Worm (Caenorhabditis elegans) whole organism, L3 larva: ENCODE measurements around the gene C05D11.8.
A peak's percentile ranks its signal among the peaks of the same experiment; 100 is the strongest.

Experiments
- R02D3.7 ChIP-seq: fragments of 150-350 bp; optimal IDR thresholded peaks from 2 replicates; lab custom pipeline; 2014; ENCODE audit warnings: missing biosample characterization, missing genetic modification characterization
- ama-1 ChIP-seq: fragments of 150-350 bp; optimal IDR thresholded peaks from 2 replicates; lab custom pipeline; 2018
- ceh-28 ChIP-seq: fragments of 150-350 bp; optimal IDR thresholded peaks from 2 replicates; lab custom pipeline; 2014; ENCODE audit warnings: missing biosample characterization, missing genetic modification reagents, missing genetic modification characterization
- ceh-82 ChIP-seq: fragments of 150-350 bp; optimal IDR thresholded peaks from 2 replicates; lab custom pipeline; 2014; ENCODE audit warnings: missing biosample characterization, missing genetic modification characterization
- daf-12 ChIP-seq: fragments of 150-350 bp; optimal IDR thresholded peaks from 2 replicates; lab custom pipeline; 2014; ENCODE audit warnings: missing biosample characterization, missing genetic modification reagents, missing genetic modification characterization
- egl-27 ChIP-seq: sonication (generic microtip); optimal IDR thresholded peaks from 4 replicates; lab custom pipeline; 2017; ENCODE audit warnings: missing biosample characterization, missing genetic modification reagents, missing genetic modification characterization
- egl-5 ChIP-seq: fragments of 150-350 bp; optimal IDR thresholded peaks from 2 replicates; lab custom pipeline; 2017; ENCODE audit warnings: missing biosample characterization, missing genetic modification reagents, missing genetic modification characterization, inconsistent platforms
- elt-2 ChIP-seq: sonication (generic microtip); optimal IDR thresholded peaks from 2 replicates; lab custom pipeline; 2016; ENCODE audit warnings: missing genetic modification reagents, mild to moderate bottlenecking, missing genetic modification characterization, missing compliant biosample characterization
- elt-3 ChIP-seq, 3 experiments: fragments of 150-350 bp in 1 of 3; sonication (generic microtip) in 2 of 3; optimal IDR thresholded peaks; 2 replicates in 2 of 3; 4 replicates in 1 of 3; lab custom pipeline; 2014 to 2017; ENCODE audit warnings: missing biosample characterization in 3 of 3, missing genetic modification characterization in 3 of 3
- eor-1 ChIP-seq, 2 experiments: fragments of 150-350 bp; optimal IDR thresholded peaks; 2 replicates each; lab custom pipeline; 2014 to 2018; ENCODE audit warnings: missing biosample characterization in 2 of 2, missing genetic modification characterization in 2 of 2
- fkh-10 ChIP-seq: sonication (generic microtip); optimal IDR thresholded peaks from 2 replicates; lab custom pipeline; 2017; ENCODE audit warnings: missing biosample characterization, missing genetic modification reagents, missing genetic modification characterization
- fos-1 ChIP-seq: fragments of 150-350 bp; optimal IDR thresholded peaks from 2 replicates; lab custom pipeline; 2014; ENCODE audit warnings: missing biosample characterization, missing genetic modification characterization
- hmg-11 ChIP-seq: sonication (generic microtip); optimal IDR thresholded peaks from 2 replicates; lab custom pipeline; 2016; ENCODE audit warnings: missing genetic modification characterization, missing compliant biosample characterization
- jun-1 ChIP-seq: fragments of 150-350 bp; optimal IDR thresholded peaks from 2 replicates; lab custom pipeline; 2014; ENCODE audit warnings: missing biosample characterization, missing genetic modification reagents, missing genetic modification characterization
- lin-15B ChIP-seq: fragments of 150-350 bp; optimal IDR thresholded peaks from 2 replicates; lab custom pipeline; 2014; ENCODE audit warnings: missing biosample characterization, missing genetic modification characterization
- lsy-12 ChIP-seq: sonication (generic microtip); optimal IDR thresholded peaks from 2 replicates; lab custom pipeline; 2016; ENCODE audit warnings: mild to moderate bottlenecking, missing genetic modification characterization, missing compliant biosample characterization
- mdl-1 ChIP-seq: fragments of 150-350 bp; optimal IDR thresholded peaks from 2 replicates; lab custom pipeline; 2014; ENCODE audit warnings: missing biosample characterization, missing genetic modification characterization
- mml-1 ChIP-seq: fragments of 150-350 bp; sonication (generic microtip); optimal IDR thresholded peaks from 3 replicates; lab custom pipeline; 2014; ENCODE audit warnings: missing biosample characterization, missing genetic modification characterization
- nfya-1 ChIP-seq: sonication (generic microtip); optimal IDR thresholded peaks from 2 replicates; lab custom pipeline; 2017; ENCODE audit warnings: missing genetic modification characterization, mild to moderate bottlenecking, missing compliant biosample characterization, antibody characterized with exemption, moderate library complexity; ENCODE audit not compliant: insufficient read depth
- nhr-11 ChIP-seq: fragments of 150-350 bp; optimal IDR thresholded peaks from 2 replicates; lab custom pipeline; 2014; ENCODE audit warnings: missing biosample characterization, missing genetic modification characterization
- nhr-23 ChIP-seq: fragments of 150-350 bp; optimal IDR thresholded peaks from 2 replicates; lab custom pipeline; 2014; ENCODE audit warnings: missing biosample characterization, missing genetic modification reagents, missing genetic modification characterization
- nhr-237 ChIP-seq: fragments of 150-350 bp; optimal IDR thresholded peaks from 2 replicates; lab custom pipeline; 2014; ENCODE audit warnings: missing biosample characterization, missing genetic modification characterization
- nhr-25 ChIP-seq: sonication (generic microtip); optimal IDR thresholded peaks from 2 replicates; lab custom pipeline; 2017; ENCODE audit warnings: missing biosample characterization, missing genetic modification characterization
- nhr-28 ChIP-seq: fragments of 150-350 bp; optimal IDR thresholded peaks from 2 replicates; lab custom pipeline; 2014; ENCODE audit warnings: missing biosample characterization, missing genetic modification characterization
- nhr-43 ChIP-seq: sonication (generic microtip); optimal IDR thresholded peaks from 2 replicates; lab custom pipeline; 2016; ENCODE audit warnings: mild to moderate bottlenecking, missing genetic modification characterization, missing compliant biosample characterization; ENCODE audit not compliant: poor library complexity, severe bottlenecking
- nhr-77 ChIP-seq: fragments of 150-350 bp; optimal IDR thresholded peaks from 2 replicates; lab custom pipeline; 2014; ENCODE audit warnings: missing biosample characterization, missing genetic modification characterization
- pha-4 ChIP-seq: fragments of 150-350 bp; optimal IDR thresholded peaks from 2 replicates; lab custom pipeline; 2014; ENCODE audit warnings: missing biosample characterization, missing genetic modification reagents, missing genetic modification characterization
- pqm-1 ChIP-seq: fragments of 150-350 bp; optimal IDR thresholded peaks from 2 replicates; lab custom pipeline; 2017; ENCODE audit warnings: missing biosample characterization, missing genetic modification characterization, inconsistent platforms
- snpc-4 ChIP-seq: fragments of 150-350 bp; optimal IDR thresholded peaks from 2 replicates; lab custom pipeline; 2014; ENCODE audit warnings: missing biosample characterization, missing genetic modification characterization
- unc-62 ChIP-seq: fragments of 150-350 bp; sonication (generic microtip); optimal IDR thresholded peaks from 4 replicates; lab custom pipeline; 2014; ENCODE audit warnings: missing biosample characterization, missing genetic modification reagents, missing genetic modification characterization
- ztf-4 ChIP-seq: fragments of 150-350 bp; optimal IDR thresholded peaks from 2 replicates; lab custom pipeline; 2014; ENCODE audit warnings: missing biosample characterization, missing genetic modification characterization

The C05D11.8 gene

DNA sequence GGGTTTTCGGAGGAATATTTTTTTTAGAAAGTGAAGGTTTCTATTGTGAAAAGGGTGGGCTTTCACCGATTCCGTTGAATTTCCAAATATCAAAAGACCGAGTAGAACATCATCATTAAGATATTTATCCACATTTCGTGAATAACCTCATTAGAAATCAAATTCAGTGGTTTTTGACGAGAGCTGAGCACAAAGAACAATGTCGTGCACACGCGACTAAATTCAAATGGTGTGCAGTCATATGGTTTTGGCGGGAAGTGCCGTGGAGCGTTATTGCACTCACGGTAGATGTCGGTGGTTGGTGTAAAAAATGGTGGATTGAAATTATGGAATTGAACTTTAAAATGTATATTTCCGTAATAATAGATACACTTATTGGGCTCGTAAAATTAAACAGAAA, 25.6 kb upstream of the C05D11.8 start:
- TF ChIP-seq ama-1: peak; percentile 8
- peak; percentile 39 for TF ChIP-seq nfya-1 (tag; lab: Kevin White, UChicago)
- TF ChIP-seq ztf-4 (tag; lab: Kevin White, UChicago): no peak
- peak; percentile 37 for TF ChIP-seq pha-4

DNA sequence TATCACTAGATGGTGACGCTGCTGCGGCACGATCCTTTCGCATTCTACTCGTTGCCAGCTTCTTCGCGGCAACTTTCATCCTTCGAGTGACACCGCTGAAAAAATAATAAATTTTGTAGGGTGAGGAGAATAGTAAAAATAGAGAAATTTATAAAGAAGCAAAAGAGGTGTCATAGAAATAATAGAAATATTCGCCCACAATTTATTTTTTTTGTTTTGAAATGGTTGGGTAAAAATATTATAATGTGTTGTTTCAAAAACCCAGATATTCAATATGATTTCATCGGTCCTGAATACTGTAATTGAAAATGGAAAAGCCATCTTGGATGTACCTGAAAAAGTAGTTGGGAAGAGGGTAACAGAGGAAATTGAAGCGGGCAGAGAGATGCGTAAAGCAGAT, 25.2 kb upstream of the C05D11.8 start, which contains the start of gene set-1:
Gene set-1, minus strand, starts transcription at position 101 of the 400 bp plus-strand sequence.
- no peak for TF ChIP-seq eor-1 (tag; optimal IDR thresholded peaks at IDR 0.05; lab: Kevin White, UChicago)
- no peak for TF ChIP-seq snpc-4
- no peak for TF ChIP-seq nhr-23
- TF ChIP-seq ceh-28 (tag; lab: Kevin White, UChicago): no peak
- no peak for TF ChIP-seq daf-12 (tag; lab: Kevin White, UChicago)
- TF ChIP-seq pqm-1: no peak
- TF ChIP-seq pha-4: no peak
- TF ChIP-seq R02D3.7: no peak
- TF ChIP-seq egl-5 (tag; lab: Kevin White, UChicago): no peak
- TF ChIP-seq elt-3 (tag; optimal IDR thresholded peaks at IDR 0.05; lab: Kevin White, UChicago): no peak
- no peak for TF ChIP-seq nhr-77
- TF ChIP-seq nhr-25 (tag; lab: Kevin White, UChicago): no peak
- no peak for TF ChIP-seq nfya-1 (tag; lab: Kevin White, UChicago)
- no peak for TF ChIP-seq ceh-82
- TF ChIP-seq jun-1 (tag; lab: Kevin White, UChicago): no peak

- no peak for TF ChIP-seq fos-1 (tag; lab: Kevin White, UChicago)
- no peak for TF ChIP-seq unc-62 (GFP tag; lab: Kevin White, UChicago)
These were observed 23.5 kb upstream of the C05D11.8 start, which contains the start of gene T26A5.6 for ce11 chrIII:6450596-6450995. Gene T26A5.6 (minus strand): TSS chrIII:6450696.

ce11 chrIII:6449854-6450253, 22.7 kb upstream of the C05D11.8 start:
- TF ChIP-seq snpc-4 (no peak), ztf-4 (tag; lab: Kevin White, UChicago) (no peak), hmg-11 (tag; lab: Kevin White, UChicago) (no peak), R02D3.7 (no peak)

DNA sequence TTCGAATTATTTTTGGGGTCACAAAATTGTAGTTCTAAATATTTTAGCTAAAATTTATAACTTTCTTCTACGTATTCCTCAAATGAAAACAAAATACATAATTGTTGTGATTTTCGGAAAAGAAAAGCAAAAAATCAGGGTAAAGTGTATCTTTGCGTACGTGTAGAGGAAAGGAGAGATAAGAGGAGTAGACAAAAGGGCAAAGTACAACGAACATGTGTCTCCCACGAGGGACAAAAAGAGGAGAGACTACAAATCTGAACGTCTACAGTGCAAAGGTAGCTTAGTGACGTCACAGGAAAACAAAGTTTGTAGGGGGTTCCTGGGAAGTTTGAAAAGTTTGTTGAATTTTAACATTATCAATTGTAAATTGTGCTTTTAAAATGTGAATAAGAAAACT, 20.4 kb upstream of the C05D11.8 start:
- TF ChIP-seq nhr-11 (tag; lab: Kevin White, UChicago): peak; percentile 40
- no peak for TF ChIP-seq eor-1 (tag; optimal IDR thresholded peaks at IDR 0.05; lab: Kevin White, UChicago)
- peak; percentile 62 for TF ChIP-seq lsy-12 (tag; lab: Kevin White, UChicago)
- no peak for TF ChIP-seq daf-12 (tag; lab: Kevin White, UChicago)
- peak; percentile 56 for TF ChIP-seq pha-4
- TF ChIP-seq nfya-1 (tag; lab: Kevin White, UChicago): peak; percentile 58
- no peak for TF ChIP-seq fkh-10 (GFP tag; lab: Kevin White, UChicago)
- peak; percentile 60 for TF ChIP-seq pqm-1
- peak; percentile 57 for TF ChIP-seq nhr-23
- TF ChIP-seq nhr-25 (tag; lab: Kevin White, UChicago): peak; percentile 58
- TF ChIP-seq jun-1 (tag; lab: Kevin White, UChicago): peak; percentile 9
- peak; percentile 81 for TF ChIP-seq nhr-43 (tag; lab: Kevin White, UChicago)
- peak; percentile 53 for TF ChIP-seq mdl-1 (tag; lab: Kevin White, UChicago)
- TF ChIP-seq snpc-4: peak; percentile 32
- TF ChIP-seq fos-1 (tag; lab: Kevin White, UChicago): no peak
- no peak for TF ChIP-seq nhr-237 (tag; lab: Kevin White, UChicago)
- peak; percentile 43 for TF ChIP-seq hmg-11 (tag; lab: Kevin White, UChicago)
- no peak for TF ChIP-seq lin-15B
- TF ChIP-seq elt-3 (tag; optimal IDR thresholded peaks at IDR 0.05; lab: Kevin White, UChicago): no peak
- TF ChIP-seq elt-2 (tag; lab: Kevin White, UChicago): peak; percentile 80
- peak; percentile 8 for TF ChIP-seq ceh-28 (tag; lab: Kevin White, UChicago)

DNA sequence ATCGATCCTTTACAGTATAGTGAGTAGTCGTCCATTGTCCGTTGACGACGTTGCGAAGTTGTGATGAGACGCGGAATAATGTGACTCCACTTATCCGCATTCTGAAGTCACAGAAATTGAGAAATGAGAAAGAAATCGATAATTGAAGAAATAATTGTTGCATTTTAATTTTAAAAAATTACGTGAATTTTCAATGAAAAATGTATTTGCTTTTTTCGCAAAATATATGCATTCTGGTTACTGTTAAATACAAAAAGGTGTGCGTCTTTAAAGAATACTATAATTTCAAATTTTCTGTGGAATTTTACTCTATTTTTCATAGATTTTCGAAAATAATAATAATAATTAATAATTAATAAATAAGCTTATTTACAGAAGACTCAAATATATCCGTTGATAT, 19.7 kb upstream of the C05D11.8 start, which contains the start of gene let-721:
Gene let-721, minus strand, starts transcription at position 101 of the 400 bp plus-strand sequence.
- TF ChIP-seq nhr-11 (tag; lab: Kevin White, UChicago) (no peak), pha-4 (no peak), egl-27 (tag; lab: Kevin White, UChicago) (no peak), elt-2 (tag; lab: Kevin White, UChicago) (no peak), nhr-23 (no peak), nhr-237 (tag; lab: Kevin White, UChicago) (no peak), mdl-1 (tag; lab: Kevin White, UChicago) (no peak), fos-1 (tag; lab: Kevin White, UChicago) (no peak), snpc-4 (no peak), nhr-28 (tag; lab: Kevin White, UChicago) (no peak), mml-1 (tag; lab: Kevin White, UChicago) (no peak), ceh-82 (no peak), hmg-11 (tag; lab: Kevin White, UChicago) (no peak), nhr-43 (tag; lab: Kevin White, UChicago) (no peak)
